Fruit fly (Drosophila melanogaster): ENCODE data around the gene fzy.

- TF ChIP-seq CG8478 (optimal IDR thresholded peaks at IDR 0.05) (no peak), CTCF (optimal IDR thresholded peaks at IDR 0.05) (no peak)
Measured at dm6 chr2L:16340268-16340667, 29.5 kb downstream of the fzy start, which contains the start of gene CG42266.

Measured in S2 (cell line).